Worm (Caenorhabditis elegans): ENCODE results near the gene F59A6.13.

DNA sequence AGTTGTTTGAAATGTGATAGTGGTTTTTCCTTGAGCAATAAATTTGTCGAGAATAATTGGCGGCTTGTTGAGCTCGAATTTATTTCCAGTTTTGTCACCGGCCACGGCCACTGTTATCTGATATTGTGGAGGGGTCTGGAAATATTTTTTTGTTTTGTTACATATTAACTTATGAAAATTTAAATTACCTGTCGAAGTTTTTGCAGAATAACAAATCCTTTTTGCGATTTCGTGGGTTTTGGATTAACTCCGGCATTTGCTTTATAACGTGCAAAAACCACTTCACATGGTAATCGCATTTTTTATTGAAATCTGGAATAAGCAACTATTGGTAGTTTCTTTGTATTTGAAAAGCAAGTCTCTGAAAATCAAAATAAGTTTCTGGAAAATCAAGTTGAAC, 13.5 kb downstream of the F59A6.13 start, which contains the start of gene lrr-1:
- no peak for TF ChIP-seq nhr-12 (tag; optimal IDR thresholded peaks at IDR 0.05)
- no peak for TF ChIP-seq nhr-237 (tag; optimal IDR thresholded peaks at IDR 0.05)
- TF ChIP-seq nhr-11 (tag; optimal IDR thresholded peaks at IDR 0.05) = no peak
- TF ChIP-seq snpc-4 (tag; optimal IDR thresholded peaks at IDR 0.05) = no peak
- no peak for TF ChIP-seq mdl-1 (tag; optimal IDR thresholded peaks at IDR 0.05)

Data from whole organism, L2 larva.